Fruit fly (Drosophila melanogaster) whole organism, embryonic: Measurements from ENCODE around the gene CG7728.

Experiments used
- CG13287 ChIP-seq: fragments of 200-800 bp; sonication (Bioruptor generic); IDR thresholded peaks from 2 replicates; pipeline ENCODE4 v1.3.6; 2022; ENCODE audit warnings: missing biosample characterization, missing genetic modification characterization; ENCODE audit not compliant: partially characterized antibody
- CG15601 ChIP-seq: fragments of 200-800 bp; sonication (Bioruptor generic); optimal IDR thresholded peaks from 3 replicates; lab custom pipeline; 2019; ENCODE audit warnings: missing biosample characterization, mild to moderate bottlenecking, missing genetic modification characterization, moderate library complexity
- rib ChIP-seq: fragments of 200-800 bp; sonication (Bioruptor generic); IDR thresholded peaks from 2 replicates; pipeline ENCODE4 v1.3.6; 2022; ENCODE audit warnings: missing biosample characterization, missing genetic modification characterization

dm6 chr3L:17006250-17006693 is 10.1 kb upstream of the CG7728 start:
- TF ChIP-seq CG13287 (GFP tag; lab: Robert Waterston, UW) (no peak), CG15601 (tag; lab: Kevin White, UChicago) (no peak), rib (no peak)
